Worm (Caenorhabditis elegans) whole organism, young adult: Measurements from ENCODE around the gene F41F3.8.

ENCODE experiments used
- B0261.1 ChIP-seq: sonication (generic microtip); optimal IDR thresholded peaks from 2 replicates; lab custom pipeline; 2016; ENCODE audit warnings: mild to moderate bottlenecking, missing genetic modification characterization, moderate library complexity, missing compliant biosample characterization
- C06A6.2 ChIP-seq: fragments of 200-800 bp; sonication (Bioruptor generic); conservative IDR thresholded peaks from 2 replicates; pipeline ENCODE4 v1.3.6; 2022; ENCODE audit warnings: missing genetic modification characterization, missing compliant biosample characterization
- F22D6.2 ChIP-seq: sonication (generic microtip); optimal IDR thresholded peaks from 2 replicates; lab custom pipeline; 2016; ENCODE audit warnings: mild to moderate bottlenecking, missing genetic modification characterization, missing compliant biosample characterization
- F33H1.4 ChIP-seq: fragments of 200-800 bp; sonication (Bioruptor generic); IDR thresholded peaks from 2 replicates; pipeline ENCODE4 v1.3.6; 2022; ENCODE audit warnings: missing genetic modification reagents, missing genetic modification characterization, missing compliant biosample characterization
- F37B4.10 ChIP-seq: fragments of 200-800 bp; sonication (Bioruptor generic); IDR thresholded peaks from 2 replicates; pipeline ENCODE4 v1.3.6; 2022; ENCODE audit warnings: missing genetic modification characterization, missing compliant biosample characterization
- F39B2.1 ChIP-seq: fragments of 200-800 bp; sonication (Bioruptor generic); IDR thresholded peaks from 2 replicates; pipeline ENCODE4 v1.3.6; 2022; ENCODE audit warnings: missing genetic modification reagents, missing genetic modification characterization, missing compliant biosample characterization
- F55B11.4 ChIP-seq: sonication (generic microtip); optimal IDR thresholded peaks from 2 replicates; lab custom pipeline; 2016; ENCODE audit warnings: missing compliant biosample characterization, missing genetic modification characterization, borderline replicate concordance; ENCODE audit not compliant: insufficient read depth
- F57A8.1 ChIP-seq: fragments of 200-800 bp; sonication (Bioruptor generic); optimal IDR thresholded peaks from 2 replicates; lab custom pipeline; 2018; ENCODE audit warnings: mild to moderate bottlenecking, missing genetic modification characterization, moderate library complexity, missing compliant biosample characterization
- K11D2.4 ChIP-seq: fragments of 200-800 bp; sonication (Bioruptor generic); IDR thresholded peaks from 2 replicates; pipeline ENCODE4 v1.3.6; 2022; ENCODE audit warnings: missing genetic modification reagents, missing genetic modification characterization, missing compliant biosample characterization
- T07F8.4 ChIP-seq: sonication (generic microtip); optimal IDR thresholded peaks from 2 replicates; lab custom pipeline; 2016; ENCODE audit warnings: mild to moderate bottlenecking, missing genetic modification characterization, moderate library complexity, missing compliant biosample characterization
- Y56A3A.18 ChIP-seq: fragments of 200-800 bp; sonication (Bioruptor generic); IDR thresholded peaks from 2 replicates; pipeline ENCODE4 v1.3.6; 2022; ENCODE audit warnings: missing genetic modification reagents, missing genetic modification characterization, missing compliant biosample characterization
- aptf-2 ChIP-seq: fragments of 200-800 bp; sonication (Bioruptor generic); conservative IDR thresholded peaks from 2 replicates; pipeline ENCODE4 v1.3.6; 2022; ENCODE audit warnings: missing genetic modification reagents, missing genetic modification characterization, missing compliant biosample characterization
- aptf-3 ChIP-seq: fragments of 200-800 bp; sonication (Bioruptor generic); IDR thresholded peaks from 2 replicates; pipeline ENCODE4 v1.3.6; 2022; ENCODE audit warnings: missing genetic modification characterization, missing compliant biosample characterization
- attf-3 ChIP-seq: fragments of 200-800 bp; sonication (Bioruptor generic); conservative IDR thresholded peaks from 2 replicates; pipeline ENCODE4 v1.3.6; 2022; ENCODE audit warnings: missing genetic modification reagents, missing genetic modification characterization, missing compliant biosample characterization
- attf-5 ChIP-seq: fragments of 200-800 bp; sonication (Bioruptor generic); optimal IDR thresholded peaks from 2 replicates; lab custom pipeline; 2018; ENCODE audit warnings: mild to moderate bottlenecking, missing genetic modification characterization, missing compliant biosample characterization
- bed-2 ChIP-seq: fragments of 200-800 bp; sonication (Bioruptor generic); IDR thresholded peaks from 2 replicates; pipeline ENCODE4 v1.3.6; 2022; ENCODE audit warnings: missing genetic modification reagents, missing genetic modification characterization, missing compliant biosample characterization
- cebp-2 ChIP-seq: fragments of 200-800 bp; sonication (Bioruptor generic); IDR thresholded peaks from 2 replicates; pipeline ENCODE4 v1.3.6; 2022; ENCODE audit warnings: missing genetic modification characterization, missing compliant biosample characterization
- ceh-79 ChIP-seq: sonication (generic microtip); optimal IDR thresholded peaks from 2 replicates; lab custom pipeline; 2017; ENCODE audit warnings: mild to moderate bottlenecking, missing genetic modification characterization, missing compliant biosample characterization
- dpff-1 ChIP-seq: sonication (generic microtip); optimal IDR thresholded peaks from 2 replicates; lab custom pipeline; 2017; ENCODE audit warnings: mild to moderate bottlenecking, missing genetic modification characterization, missing compliant biosample characterization
- efl-1 ChIP-seq: fragments of 150-350 bp; optimal IDR thresholded peaks from 2 replicates; lab custom pipeline; 2014; ENCODE audit warnings: missing biosample characterization, missing genetic modification reagents, missing genetic modification characterization
- egl-18 ChIP-seq: fragments of 200-800 bp; sonication (Bioruptor generic); IDR thresholded peaks from 2 replicates; pipeline ENCODE4 v1.3.6; 2022; ENCODE audit warnings: missing genetic modification reagents, missing genetic modification characterization, missing compliant biosample characterization
- ets-4 ChIP-seq: fragments of 200-800 bp; sonication (Bioruptor generic); optimal IDR thresholded peaks from 2 replicates; lab custom pipeline; 2018; ENCODE audit warnings: mild to moderate bottlenecking, missing genetic modification characterization, missing compliant biosample characterization
- gei-17 ChIP-seq: fragments of 200-800 bp; sonication (Bioruptor generic); optimal IDR thresholded peaks from 2 replicates; lab custom pipeline; 2018; ENCODE audit warnings: mild to moderate bottlenecking, missing genetic modification characterization, missing compliant biosample characterization
- lag-1 ChIP-seq: fragments of 200-800 bp; sonication (Bioruptor generic); IDR thresholded peaks from 2 replicates; pipeline ENCODE4 v1.3.6; 2022; ENCODE audit warnings: missing genetic modification reagents, missing genetic modification characterization, missing compliant biosample characterization
- let-607 ChIP-seq, 2 experiments: fragments of 200-800 bp in 1 of 2; sonication (Bioruptor generic) in 1 of 2; sonication (generic microtip) in 1 of 2; optimal IDR thresholded peaks; 2 replicates each; lab custom pipeline; 2016 to 2018; ENCODE audit warnings: mild to moderate bottlenecking in 2 of 2, missing compliant biosample characterization in 2 of 2, missing genetic modification characterization in 2 of 2, moderate library complexity in 2 of 2, missing genotype in 1 of 2
- lin-35 ChIP-seq, 3 experiments: fragments of 150-350 bp in 2 of 3; sonication (generic microtip) in 1 of 3; optimal IDR thresholded peaks; 2 replicates each; lab custom pipeline; 2014 to 2018; ENCODE audit warnings: missing biosample characterization in 3 of 3, missing genetic modification characterization in 3 of 3, missing genetic modification reagents in 3 of 3
- mcd-1 ChIP-seq: fragments of 200-800 bp; sonication (Bioruptor generic); IDR thresholded peaks from 2 replicates; pipeline ENCODE4 v1.3.6; 2022; ENCODE audit warnings: missing genetic modification reagents, missing genetic modification characterization, missing compliant biosample characterization
- mxl-1 ChIP-seq: sonication (generic microtip); optimal IDR thresholded peaks from 2 replicates; lab custom pipeline; 2016; ENCODE audit warnings: missing genetic modification characterization, missing compliant biosample characterization
- nfya-2 ChIP-seq: fragments of 200-800 bp; sonication (Bioruptor generic); IDR thresholded peaks from 2 replicates; pipeline ENCODE4 v1.3.6; 2022; ENCODE audit warnings: missing genetic modification reagents, missing genetic modification characterization, missing compliant biosample characterization
- nhr-90 ChIP-seq: sonication (generic microtip); optimal IDR thresholded peaks from 2 replicates; lab custom pipeline; 2016; ENCODE audit warnings: missing genotype, mild to moderate bottlenecking, missing genetic modification characterization, missing compliant biosample characterization
- repo-1 ChIP-seq: sonication (generic microtip); optimal IDR thresholded peaks from 2 replicates; lab custom pipeline; 2017; ENCODE audit warnings: mild to moderate bottlenecking, missing genetic modification characterization, missing compliant biosample characterization
- rpc-1 ChIP-seq, 2 experiments: fragments of 150-350 bp in 1 of 2; sonication (generic microtip) in 1 of 2; optimal IDR thresholded peaks; 2 replicates each; lab custom pipeline; 2014 to 2018; ENCODE audit warnings: missing biosample characterization in 1 of 2, missing genetic modification characterization in 1 of 2, missing genetic modification reagents in 1 of 2, missing genotype in 1 of 2
- sdz-38 ChIP-seq: sonication (generic microtip); optimal IDR thresholded peaks from 2 replicates; lab custom pipeline; 2016; ENCODE audit warnings: missing genotype, missing genetic modification characterization, missing compliant biosample characterization
- snpc-3.4 ChIP-seq: sonication (generic microtip); optimal IDR thresholded peaks from 2 replicates; lab custom pipeline; 2017; ENCODE audit warnings: missing genetic modification characterization, mild to moderate bottlenecking, missing compliant biosample characterization, antibody characterized with exemption, moderate library complexity, missing genotype, missing genetic modification reagents
- sptf-2 ChIP-seq: fragments of 200-800 bp; sonication (Bioruptor generic); optimal IDR thresholded peaks from 2 replicates; lab custom pipeline; 2018; ENCODE audit warnings: mild to moderate bottlenecking, missing genetic modification characterization, missing compliant biosample characterization
- unc-130 ChIP-seq: sonication (generic microtip); optimal IDR thresholded peaks from 2 replicates; lab custom pipeline; 2016; ENCODE audit warnings: missing genetic modification reagents, missing genetic modification characterization, missing compliant biosample characterization
- unc-62 ChIP-seq: fragments of 150-350 bp; optimal IDR thresholded peaks from 2 replicates; lab custom pipeline; 2014; ENCODE audit warnings: missing biosample characterization, missing genetic modification reagents, missing genetic modification characterization
- zfh-2 ChIP-seq: fragments of 200-800 bp; sonication (Bioruptor generic); conservative IDR thresholded peaks from 2 replicates; pipeline ENCODE4 v1.3.6; 2022; ENCODE audit warnings: missing genetic modification reagents, missing genetic modification characterization, missing compliant biosample characterization
- ztf-3 ChIP-seq: fragments of 200-800 bp; sonication (Bioruptor generic); optimal IDR thresholded peaks from 2 replicates; lab custom pipeline; 2018; ENCODE audit warnings: mild to moderate bottlenecking, missing genetic modification characterization, missing compliant biosample characterization
- ztf-6 ChIP-seq: fragments of 200-800 bp; sonication (Bioruptor generic); IDR thresholded peaks from 2 replicates; pipeline ENCODE4 v1.3.6; 2022; ENCODE audit warnings: missing genetic modification reagents, missing genetic modification characterization, missing compliant biosample characterization

Gene F41F3.8

ce11 chrV:4676812-4677211 lies 28.2 kb downstream of the F41F3.8 start:
- TF ChIP-seq F22D6.2 (tag; lab: Kevin White, UChicago), result no peak
- TF ChIP-seq rpc-1 (optimal IDR thresholded peaks at IDR 0.05; lab: Kevin White, UChicago), result no peak
- TF ChIP-seq rpc-1 (tag; optimal IDR thresholded peaks at IDR 0.05; lab: Kevin White, UChicago), result no peak
- TF ChIP-seq bed-2 (GFP tag; lab: Robert Waterston, UW), result no peak
- no peak for TF ChIP-seq ets-4 (GFP tag; lab: Kevin White, UChicago)
- TF ChIP-seq lag-1 (GFP tag; lab: Robert Waterston, UW), result no peak
- TF ChIP-seq cebp-2 (GFP tag; lab: Robert Waterston, UW), result no peak
- no peak for TF ChIP-seq dpff-1
- no peak for TF ChIP-seq attf-3 (GFP tag; lab: Robert Waterston, UW)
- no peak for TF ChIP-seq B0261.1 (tag; lab: Kevin White, UChicago)
- TF ChIP-seq aptf-3, result no peak
- TF ChIP-seq F39B2.1 (GFP tag; lab: Robert Waterston, UW), result no peak
- TF ChIP-seq sptf-2 (GFP tag; lab: Kevin White, UChicago), result no peak
- no peak for TF ChIP-seq mcd-1 (GFP tag; lab: Robert Waterston, UW)

ce11 chrV:4681670-4682069 lies 33.0 kb downstream of the F41F3.8 start, which contains the start of gene K03B4.4:
TSS of gene K03B4.4 (plus strand) at chrV:4681970.
- TF ChIP-seq F37B4.10 (GFP tag; lab: Robert Waterston, UW), result no peak
- TF ChIP-seq egl-18 (GFP tag; lab: Robert Waterston, UW), result no peak
- TF ChIP-seq F33H1.4 (GFP tag; lab: Robert Waterston, UW), result no peak
- no peak for TF ChIP-seq attf-5 (GFP tag; lab: Kevin White, UChicago)
- no peak for TF ChIP-seq ceh-79
- TF ChIP-seq ztf-6 (GFP tag; lab: Robert Waterston, UW), result no peak
- TF ChIP-seq repo-1 (tag; lab: Kevin White, UChicago), result no peak
- TF ChIP-seq aptf-2, result no peak
- TF ChIP-seq K11D2.4 (GFP tag; lab: Robert Waterston, UW), result no peak
- TF ChIP-seq C06A6.2 (GFP tag; lab: Robert Waterston, UW), result no peak
- no peak for TF ChIP-seq F57A8.1 (GFP tag; lab: Kevin White, UChicago)
- TF ChIP-seq unc-62 (GFP tag; lab: Kevin White, UChicago), result no peak
- TF ChIP-seq efl-1, result no peak
- TF ChIP-seq nfya-2, result no peak
- TF ChIP-seq let-607 (tag; optimal IDR thresholded peaks at IDR 0.05; lab: Kevin White, UChicago), result no peak
- no peak for TF ChIP-seq unc-130 (GFP tag; lab: Kevin White, UChicago)
- no peak for TF ChIP-seq snpc-3.4 (tag; lab: Kevin White, UChicago)
- no peak for TF ChIP-seq lin-35 (GFP tag; optimal IDR thresholded peaks at IDR 0.05; lab: Kevin White, UChicago)
- TF ChIP-seq, all 124 proteins: peak for 0

ce11 chrV:4684137-4684536 lies 35.5 kb downstream of the F41F3.8 start:
- TF ChIP-seq nhr-90 (tag; lab: Kevin White, UChicago) (no peak), Y56A3A.18 (GFP tag; lab: Robert Waterston, UW) (no peak), C06A6.2 (GFP tag; lab: Robert Waterston, UW) (no peak), ztf-6 (GFP tag; lab: Robert Waterston, UW) (no peak), ztf-3 (GFP tag; lab: Kevin White, UChicago) (no peak), F55B11.4 (no peak), sdz-38 (tag; lab: Kevin White, UChicago) (no peak), zfh-2 (no peak), egl-18 (GFP tag; lab: Robert Waterston, UW) (no peak), mcd-1 (GFP tag; lab: Robert Waterston, UW) (no peak), mxl-1 (tag; lab: Kevin White, UChicago) (no peak), T07F8.4 (tag; lab: Kevin White, UChicago) (no peak), gei-17 (GFP tag; lab: Kevin White, UChicago) (no peak)
- TF ChIP-seq, all 124 proteins: peak for 0
